Fruit fly (Drosophila melanogaster) S2 (cell line): Measurements from ENCODE around the gene CG10993.

ENCODE experiments used
- CG8478 ChIP-seq: fragments of >200 bp; optimal IDR thresholded peaks from 2 replicates; lab custom pipeline; 2018
- CTCF ChIP-seq, 2 experiments: fragments of >200 bp; optimal IDR thresholded peaks; 2 replicates each; lab custom pipeline; 2018

- TF ChIP-seq CG8478 (lab: Kevin White, UChicago) (no peak), CTCF (optimal IDR thresholded peaks at IDR 0.05; lab: Kevin White, UChicago) (no peak)
These were observed 3.5 kb downstream of the CG10993 start for dm6 chrX:13787282-13787850.
